Fruit fly (Drosophila melanogaster): Measurements from ENCODE around the gene trn.

DNA sequence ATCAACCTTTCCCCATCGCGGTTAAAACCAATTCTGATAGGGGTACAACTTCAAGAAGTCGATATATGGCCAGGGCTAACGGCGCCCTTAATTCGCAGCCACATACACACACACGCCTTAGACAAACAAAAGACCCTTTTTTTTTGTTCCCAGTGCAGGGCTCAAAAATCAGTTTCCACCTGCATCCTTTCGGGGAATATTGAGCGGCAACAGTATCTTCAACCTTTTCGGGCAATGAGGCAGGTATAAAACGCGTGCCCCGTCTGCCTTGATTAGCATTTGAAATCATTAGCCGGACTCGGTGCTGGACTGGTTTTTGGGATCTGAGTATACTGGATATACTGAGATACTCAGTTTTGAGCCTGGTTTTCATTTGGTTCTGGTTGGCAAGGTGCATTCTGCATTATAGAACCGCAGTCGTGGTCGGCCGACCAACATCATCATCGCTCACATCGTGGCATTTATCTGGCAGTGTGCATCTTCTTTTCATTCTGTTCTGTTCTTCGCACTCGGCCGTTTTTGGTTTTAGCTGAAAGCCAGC is 39.9 kb upstream of the trn start:
- TF ChIP-seq kay (GFP tag; ENCODE audit: borderline replicate concordance) (no peak), CG14711 (tag; optimal IDR thresholded peaks at IDR 0.05) (no peak), CG7045 (GFP tag; optimal IDR thresholded peaks at IDR 0.05) (no peak), Clk (GFP tag; optimal IDR thresholded peaks at IDR 0.05) (no peak), cic (GFP tag; optimal IDR thresholded peaks at IDR 0.05) (no peak), toe (GFP tag; optimal IDR thresholded peaks at IDR 0.05) (no peak), CG33017 (tag; optimal IDR thresholded peaks at IDR 0.05) (no peak), Crg-1 (GFP tag; optimal IDR thresholded peaks at IDR 0.05) (no peak), tj (GFP tag; optimal IDR thresholded peaks at IDR 0.05) (no peak), CG5204 (GFP tag; optimal IDR thresholded peaks at IDR 0.05) (no peak), CG12768 (GFP tag; optimal IDR thresholded peaks at IDR 0.05) (no peak), Mnt (GFP tag; optimal IDR thresholded peaks at IDR 0.05) (no peak)

All from whole organism, adult.